Fruit fly (Drosophila melanogaster) whole organism, prepupa: ENCODE data around the gene Fit2.

Source experiments
- Blimp-1 ChIP-seq: fragments of 200-800 bp; sonication (Bioruptor generic); optimal IDR thresholded peaks from 3 replicates; lab custom pipeline; 2017; ENCODE audit warnings: missing biosample characterization, missing genetic modification characterization, mild to moderate bottlenecking, moderate library complexity, missing genetic modification reagents
- CG10631 ChIP-seq: fragments of 200-800 bp; sonication (Bioruptor generic); optimal IDR thresholded peaks from 2 replicates; lab custom pipeline; 2016; ENCODE audit warnings: missing biosample characterization, missing genetic modification characterization
- CG11294 ChIP-seq: fragments of 200-800 bp; sonication (Bioruptor generic); IDR thresholded peaks from 2 replicates; pipeline ENCODE4 v1.3.6; 2022; ENCODE audit warnings: missing biosample characterization, missing genetic modification characterization
- CG11762 ChIP-seq: fragments of 200-800 bp; sonication (Bioruptor generic); optimal IDR thresholded peaks from 3 replicates; lab custom pipeline; 2016; ENCODE audit warnings: missing biosample characterization, missing genetic modification characterization; ENCODE audit not compliant: insufficient read depth
- CG11902 ChIP-seq: fragments of 200-800 bp; sonication (Bioruptor generic); optimal IDR thresholded peaks from 3 replicates; lab custom pipeline; 2016; ENCODE audit warnings: missing biosample characterization, missing genetic modification characterization
- CG15336 ChIP-seq: fragments of 200-800 bp; sonication (Bioruptor generic); IDR thresholded peaks from 2 replicates; pipeline ENCODE4 v1.3.6; 2022; ENCODE audit warnings: missing biosample characterization, missing genetic modification characterization
- CG1621 ChIP-seq: fragments of 200-800 bp; sonication (Bioruptor generic); optimal IDR thresholded peaks from 3 replicates; lab custom pipeline; 2018; ENCODE audit warnings: missing biosample characterization, mild to moderate bottlenecking, missing genetic modification characterization
- CG16779 ChIP-seq: fragments of 200-800 bp; sonication (Bioruptor generic); optimal IDR thresholded peaks from 3 replicates; lab custom pipeline; 2017; ENCODE audit warnings: missing biosample characterization, mild to moderate bottlenecking, missing genetic modification characterization
- CG3032 ChIP-seq: fragments of 200-800 bp; optimal IDR thresholded peaks from 2 replicates; lab custom pipeline; 2019; ENCODE audit warnings: missing biosample characterization, mild to moderate bottlenecking, missing genetic modification characterization, moderate library complexity
- CG31627 ChIP-seq: fragments of 200-800 bp; sonication (Bioruptor generic); optimal IDR thresholded peaks from 3 replicates; lab custom pipeline; 2016; ENCODE audit warnings: missing biosample characterization, missing genetic modification characterization
- CG32006 ChIP-seq: fragments of 200-800 bp; sonication (Bioruptor generic); optimal IDR thresholded peaks from 3 replicates; lab custom pipeline; 2017; ENCODE audit warnings: missing biosample characterization, mild to moderate bottlenecking, missing genetic modification characterization
- CG6163 ChIP-seq: fragments of 200-800 bp; sonication (Bioruptor generic); IDR thresholded peaks from 3 replicates; pipeline ENCODE4 v1.3.6; 2022; ENCODE audit warnings: missing biosample characterization, missing genetic modification characterization
- CG6792 ChIP-seq: fragments of 200-800 bp; sonication (Bioruptor generic); optimal IDR thresholded peaks from 3 replicates; lab custom pipeline; 2016; ENCODE audit warnings: missing biosample characterization, missing genetic modification characterization
- CG6808 ChIP-seq: fragments of 200-800 bp; sonication (Bioruptor generic); optimal IDR thresholded peaks from 3 replicates; lab custom pipeline; 2017; ENCODE audit warnings: missing biosample characterization, missing genetic modification characterization, mild to moderate bottlenecking, moderate library complexity, missing genetic modification reagents
- CG6854 ChIP-seq: fragments of 200-800 bp; sonication (Bioruptor generic); optimal IDR thresholded peaks from 2 replicates; lab custom pipeline; 2017; ENCODE audit warnings: missing biosample characterization, mild to moderate bottlenecking, missing genetic modification characterization
- CG7368 ChIP-seq: fragments of 200-800 bp; sonication (Bioruptor generic); optimal IDR thresholded peaks from 3 replicates; lab custom pipeline; 2016; ENCODE audit warnings: missing biosample characterization, missing genetic modification characterization
- CG8119 ChIP-seq: fragments of 200-800 bp; sonication (Bioruptor generic); IDR thresholded peaks from 3 replicates; pipeline ENCODE4 v1.3.6; 2022; ENCODE audit warnings: missing biosample characterization, missing genetic modification characterization
- Eip75B ChIP-seq: fragments of 200-800 bp; sonication (Bioruptor generic); optimal IDR thresholded peaks from 3 replicates; lab custom pipeline; 2016; ENCODE audit warnings: missing biosample characterization, missing genetic modification characterization
- Eip78C ChIP-seq: fragments of 200-800 bp; sonication (Bioruptor generic); peaks from one replicate; lab custom pipeline; 2016; ENCODE audit warnings: missing biosample characterization, missing genetic modification characterization
- Eip93F ChIP-seq: fragments of 200-800 bp; sonication (Bioruptor generic); optimal IDR thresholded peaks from 2 replicates; lab custom pipeline; 2016; ENCODE audit warnings: missing biosample characterization, mild to moderate bottlenecking, missing genetic modification characterization
- Ets21C ChIP-seq: fragments of 200-800 bp; sonication (Bioruptor generic); optimal IDR thresholded peaks from 3 replicates; lab custom pipeline; 2016; ENCODE audit warnings: missing biosample characterization, missing genetic modification characterization
- Ets96B ChIP-seq: fragments of 200-800 bp; optimal IDR thresholded peaks from 2 replicates; lab custom pipeline; 2019; ENCODE audit warnings: missing biosample characterization, mild to moderate bottlenecking, missing genetic modification characterization, moderate library complexity
- Gug ChIP-seq: fragments of 200-800 bp; sonication (Bioruptor generic); IDR thresholded peaks from 2 replicates; pipeline ENCODE4 v1.3.6; 2022; ENCODE audit warnings: missing biosample characterization, missing genetic modification characterization
- Hr38 ChIP-seq: sonication (Bioruptor generic); optimal IDR thresholded peaks from 2 replicates; lab custom pipeline; 2016; ENCODE audit warnings: missing biosample characterization, missing genetic modification characterization
- Hr39 ChIP-seq: fragments of 200-800 bp; sonication (Bioruptor generic); optimal IDR thresholded peaks from 2 replicates; lab custom pipeline; 2016; ENCODE audit warnings: missing biosample characterization, missing genetic modification characterization
- Hr4 ChIP-seq: fragments of 200-800 bp; sonication (Bioruptor generic); optimal IDR thresholded peaks from 3 replicates; lab custom pipeline; 2016; ENCODE audit warnings: missing biosample characterization, missing genetic modification characterization
- Lpt ChIP-seq: fragments of 200-800 bp; sonication (Bioruptor generic); optimal IDR thresholded peaks from 3 replicates; lab custom pipeline; 2016; ENCODE audit warnings: missing biosample characterization, missing genetic modification characterization
- Met ChIP-seq: fragments of 200-800 bp; sonication (Bioruptor generic); optimal IDR thresholded peaks from 3 replicates; lab custom pipeline; 2016; ENCODE audit warnings: missing biosample characterization, missing genetic modification characterization
- OdsH ChIP-seq: fragments of 200-800 bp; sonication (Bioruptor generic); optimal IDR thresholded peaks from 3 replicates; lab custom pipeline; 2016; ENCODE audit warnings: missing biosample characterization, missing genetic modification characterization
- Smox ChIP-seq: fragments of 200-800 bp; sonication (Bioruptor generic); optimal IDR thresholded peaks from 3 replicates; lab custom pipeline; 2016; ENCODE audit warnings: missing biosample characterization, missing genetic modification characterization
- Sox102F ChIP-seq: fragments of 200-800 bp; sonication (Bioruptor generic); optimal IDR thresholded peaks from 2 replicates; lab custom pipeline; 2016; ENCODE audit warnings: missing biosample characterization, mild to moderate bottlenecking, missing genetic modification characterization
- Sox14 ChIP-seq: fragments of 200-800 bp; sonication (Bioruptor generic); optimal IDR thresholded peaks from 3 replicates; lab custom pipeline; 2016; ENCODE audit warnings: missing biosample characterization, missing genetic modification characterization
- Sox15 ChIP-seq: fragments of 200-800 bp; sonication (Bioruptor generic); optimal IDR thresholded peaks from 3 replicates; lab custom pipeline; 2016; ENCODE audit warnings: missing biosample characterization, missing genetic modification characterization
- acj6 ChIP-seq: fragments of 200-800 bp; sonication (Bioruptor generic); optimal IDR thresholded peaks from 3 replicates; lab custom pipeline; 2016; ENCODE audit warnings: missing biosample characterization, missing genetic modification characterization
- cyc ChIP-seq: fragments of 200-800 bp; sonication (Bioruptor generic); optimal IDR thresholded peaks from 3 replicates; lab custom pipeline; 2016; ENCODE audit warnings: missing biosample characterization, missing genetic modification characterization
- dac ChIP-seq: fragments of 200-800 bp; sonication (Bioruptor generic); optimal IDR thresholded peaks from 2 replicates; lab custom pipeline; 2017; ENCODE audit warnings: missing biosample characterization, mild to moderate bottlenecking, missing genetic modification characterization
- dsx ChIP-seq: fragments of 200-800 bp; optimal IDR thresholded peaks from 3 replicates; lab custom pipeline; 2019; ENCODE audit warnings: missing biosample characterization, mild to moderate bottlenecking, missing genetic modification characterization, moderate library complexity; ENCODE audit not compliant: poor library complexity, severe bottlenecking
- eg ChIP-seq: fragments of 200-800 bp; sonication (Bioruptor generic); IDR thresholded peaks from 3 replicates; pipeline ENCODE4 v1.3.6; 2022; ENCODE audit warnings: missing biosample characterization, missing genetic modification characterization
- esn ChIP-seq: fragments of 200-800 bp; sonication (Bioruptor generic); optimal IDR thresholded peaks from 2 replicates; lab custom pipeline; 2016; ENCODE audit warnings: missing biosample characterization, mild to moderate bottlenecking, missing genetic modification characterization, moderate library complexity
- fd59A ChIP-seq: fragments of 200-800 bp; sonication (Bioruptor generic); optimal IDR thresholded peaks from 2 replicates; lab custom pipeline; 2017; ENCODE audit warnings: missing biosample characterization, mild to moderate bottlenecking, missing genetic modification characterization, missing genetic modification reagents
- fd85E ChIP-seq: fragments of 200-800 bp; sonication (Bioruptor generic); optimal IDR thresholded peaks from 3 replicates; lab custom pipeline; 2016; ENCODE audit warnings: missing biosample characterization, missing genetic modification characterization
- fkh ChIP-seq: fragments of 200-800 bp; sonication (Bioruptor generic); optimal IDR thresholded peaks from 3 replicates; lab custom pipeline; 2017; ENCODE audit warnings: missing biosample characterization, mild to moderate bottlenecking, missing genetic modification characterization, moderate library complexity
- lz ChIP-seq: fragments of 200-800 bp; sonication (Bioruptor generic); optimal IDR thresholded peaks from 3 replicates; lab custom pipeline; 2016; ENCODE audit warnings: missing biosample characterization, missing genetic modification characterization
- pdm3 ChIP-seq: fragments of 200-800 bp; sonication (Bioruptor generic); optimal IDR thresholded peaks from 3 replicates; lab custom pipeline; 2016; ENCODE audit warnings: missing biosample characterization, missing genetic modification characterization
- spab ChIP-seq: fragments of 200-800 bp; sonication (Bioruptor generic); optimal IDR thresholded peaks from 2 replicates; lab custom pipeline; 2017; ENCODE audit warnings: missing biosample characterization, mild to moderate bottlenecking, missing genetic modification characterization, missing genetic modification reagents
- svp ChIP-seq: fragments of 200-800 bp; sonication (Bioruptor generic); peaks from one replicate; lab custom pipeline; 2016; ENCODE audit warnings: missing biosample characterization, missing genetic modification characterization
- topi ChIP-seq: fragments of 200-800 bp; sonication (Bioruptor generic); optimal IDR thresholded peaks from 3 replicates; lab custom pipeline; 2016; ENCODE audit warnings: missing biosample characterization, missing genetic modification characterization
- vri ChIP-seq: fragments of 200-800 bp; sonication (Bioruptor generic); optimal IDR thresholded peaks from 3 replicates; lab custom pipeline; 2016; ENCODE audit warnings: missing biosample characterization, mild to moderate bottlenecking, missing genetic modification characterization

Fit2 gene

dm6 chr3L:17024095-17024639 lies at the start of gene Fit2:
Gene Fit2, plus strand, starts transcription at chr3L:17024328.
- TF ChIP-seq CG7368 (GFP tag; lab: Kevin White, UChicago) (no peak), CG31627 (GFP tag; lab: Kevin White, UChicago) (no peak), CG11294 (GFP tag; lab: Robert Waterston, UW) (no peak), Eip93F (GFP tag; lab: Kevin White, UChicago) (no peak), Hr4 (GFP tag; lab: Kevin White, UChicago) (no peak), Lpt (GFP tag; lab: Kevin White, UChicago) (no peak), Sox15 (no peak), fd85E (GFP tag; lab: Kevin White, UChicago) (no peak), fd59A (no peak), fkh (GFP tag; lab: Kevin White, UChicago) (no peak), vri (GFP tag; lab: Kevin White, UChicago) (no peak), OdsH (GFP tag; lab: Kevin White, UChicago) (no peak), Ets96B (no peak), CG8119 (GFP tag; lab: Robert Waterston, UW) (no peak), Hr38 (GFP tag; lab: Kevin White, UChicago) (no peak)

- TF ChIP-seq OdsH (GFP tag; lab: Kevin White, UChicago) = peak; percentile 55
- no peak for TF ChIP-seq dac (GFP tag; lab: Kevin White, UChicago)
- peak; percentile 66 for TF ChIP-seq topi
- TF ChIP-seq lz (GFP tag; lab: Kevin White, UChicago) = peak; percentile 63
- TF ChIP-seq esn = peak; percentile 69
- TF ChIP-seq Eip75B = peak; percentile 54
- TF ChIP-seq Hr39 (GFP tag; lab: Kevin White, UChicago) = peak; percentile 20
- peak; percentile 61 for TF ChIP-seq Smox (GFP tag; lab: Kevin White, UChicago)
- peak; percentile 52 for TF ChIP-seq Met (GFP tag; lab: Kevin White, UChicago)
- TF ChIP-seq CG6792 (GFP tag; lab: Kevin White, UChicago) = peak; percentile 52
- peak; percentile 15 for TF ChIP-seq CG16779 (tag; lab: Kevin White, UChicago)
- TF ChIP-seq fd85E (GFP tag; lab: Kevin White, UChicago) = no peak
- peak; percentile 46; the same call in 2 of the 3 replicates for TF ChIP-seq CG8119 (GFP tag; lab: Robert Waterston, UW)
- peak; percentile 14 for TF ChIP-seq CG3032 (tag; lab: Kevin White, UChicago)
- no peak for TF ChIP-seq CG1621 (tag; lab: Kevin White, UChicago)
- TF ChIP-seq Blimp-1 (GFP tag; lab: Kevin White, UChicago) = no peak
- TF ChIP-seq CG6808 (GFP tag; lab: Kevin White, UChicago) = peak; percentile 24
- TF ChIP-seq Sox14 = peak; percentile 43
- TF ChIP-seq CG10631 (GFP tag; lab: Kevin White, UChicago) = peak; percentile 31
- peak; percentile 63 for TF ChIP-seq CG15336 (GFP tag; lab: Robert Waterston, UW)
- no peak for TF ChIP-seq Hr38 (GFP tag; lab: Kevin White, UChicago)
- TF ChIP-seq Eip78C = peak; percentile 82
- TF ChIP-seq CG6163 = no peak
- TF ChIP-seq Ets21C (GFP tag; lab: Kevin White, UChicago) = no peak
- peak; percentile 65 for TF ChIP-seq Sox102F (GFP tag; lab: Kevin White, UChicago)
- peak; percentile 47; the same call in 2 of the 3 replicates for TF ChIP-seq eg (GFP tag; lab: Robert Waterston, UW)
- TF ChIP-seq CG32006 (GFP tag; lab: Kevin White, UChicago) = peak; percentile 51
- TF ChIP-seq Eip93F (GFP tag; lab: Kevin White, UChicago) = no peak
- TF ChIP-seq acj6 (GFP tag; lab: Kevin White, UChicago) = peak; percentile 35
- TF ChIP-seq CG11762 = peak; percentile 62
- TF ChIP-seq Gug (GFP tag; lab: Robert Waterston, UW) = no peak
- peak; percentile 45 for TF ChIP-seq cyc (GFP tag; lab: Kevin White, UChicago)
- TF ChIP-seq CG11902 (GFP tag; lab: Kevin White, UChicago) = no peak
- TF ChIP-seq CG6854 = peak; percentile 24
- no peak for TF ChIP-seq Lpt (GFP tag; lab: Kevin White, UChicago)
- no peak for TF ChIP-seq vri (GFP tag; lab: Kevin White, UChicago)
- TF ChIP-seq spab (GFP tag; lab: Kevin White, UChicago) = peak; percentile 32
- TF ChIP-seq dsx (GFP tag; lab: Kevin White, UChicago) = peak; percentile 16
- TF ChIP-seq svp = peak; percentile 74
- TF ChIP-seq CG31627 (GFP tag; lab: Kevin White, UChicago) = no peak
- peak; percentile 8; the same call in 1 of the 2 replicates for TF ChIP-seq CG11294 (GFP tag; lab: Robert Waterston, UW)
- peak; percentile 43 for TF ChIP-seq Hr4 (GFP tag; lab: Kevin White, UChicago)
- peak; percentile 37 for TF ChIP-seq pdm3 (GFP tag; lab: Kevin White, UChicago)
Measured at dm6 chr3L:16974645-16975151, 49.4 kb upstream of the Fit2 start.
